Worm (Caenorhabditis elegans) whole organism, L3 larva: Measurements from ENCODE around the gene srtx-1.

Experiments
- ama-1 ChIP-seq: fragments of 150-350 bp; optimal IDR thresholded peaks from 2 replicates; lab custom pipeline; 2018
- ceh-16 ChIP-seq: sonication (generic microtip); optimal IDR thresholded peaks from 2 replicates; lab custom pipeline; 2017; ENCODE audit warnings: missing biosample characterization, missing genetic modification characterization
- ceh-28 ChIP-seq: fragments of 150-350 bp; optimal IDR thresholded peaks from 2 replicates; lab custom pipeline; 2014; ENCODE audit warnings: missing biosample characterization, missing genetic modification reagents, missing genetic modification characterization
- ceh-82 ChIP-seq: fragments of 150-350 bp; optimal IDR thresholded peaks from 2 replicates; lab custom pipeline; 2014; ENCODE audit warnings: missing biosample characterization, missing genetic modification characterization
- ceh-9 ChIP-seq: sonication (generic microtip); optimal IDR thresholded peaks from 2 replicates; lab custom pipeline; 2018; ENCODE audit warnings: missing biosample characterization, missing genetic modification characterization
- elt-3 ChIP-seq, 3 experiments: fragments of 150-350 bp in 1 of 3; sonication (generic microtip) in 2 of 3; optimal IDR thresholded peaks; 2 replicates in 2 of 3; 4 replicates in 1 of 3; lab custom pipeline; 2014 to 2017; ENCODE audit warnings: missing biosample characterization in 3 of 3, missing genetic modification characterization in 3 of 3
- fos-1 ChIP-seq: fragments of 150-350 bp; optimal IDR thresholded peaks from 2 replicates; lab custom pipeline; 2014; ENCODE audit warnings: missing biosample characterization, missing genetic modification characterization
- nfya-1 ChIP-seq: sonication (generic microtip); optimal IDR thresholded peaks from 2 replicates; lab custom pipeline; 2017; ENCODE audit warnings: missing genetic modification characterization, mild to moderate bottlenecking, missing compliant biosample characterization, antibody characterized with exemption, moderate library complexity; ENCODE audit not compliant: insufficient read depth
- pha-4 ChIP-seq: fragments of 150-350 bp; optimal IDR thresholded peaks from 2 replicates; lab custom pipeline; 2014; ENCODE audit warnings: missing biosample characterization, missing genetic modification reagents, missing genetic modification characterization
- ztf-11 ChIP-seq: fragments of 150-350 bp; optimal IDR thresholded peaks from 2 replicates; lab custom pipeline; 2014; ENCODE audit warnings: missing biosample characterization, missing genetic modification characterization
- ztf-4 ChIP-seq: fragments of 150-350 bp; optimal IDR thresholded peaks from 2 replicates; lab custom pipeline; 2014; ENCODE audit warnings: missing biosample characterization, missing genetic modification characterization

- TF ChIP-seq ceh-9 (no peak), ceh-16 (no peak), ceh-28 (no peak), fos-1 (tag; lab: Kevin White, UChicago) (no peak), nfya-1 (tag; lab: Kevin White, UChicago) (no peak), ztf-11 (tag; lab: Kevin White, UChicago) (no peak), elt-3 (tag; optimal IDR thresholded peaks at IDR 0.05; lab: Kevin White, UChicago) (no peak), ceh-82 (no peak), ztf-4 (tag; lab: Kevin White, UChicago) (no peak), ama-1 (lab: Kevin White, UChicago) (peak; percentile 14), pha-4 (tag; lab: Kevin White, UChicago) (no peak)
These were observed 23.5 kb upstream of the srtx-1 start for ce11 chrIV:7397507-7397906.
